Fruit fly (Drosophila melanogaster): ENCODE data around the gene CG4884.

CG4884 gene

dm6 chr3R:27948421-27948906 is 10.6 kb downstream of the CG4884 start, which contains the start of gene Gp93:
Gp93 (plus strand) TSS chr3R:27948711.
- peak; percentile 74; the same call in 2 of the 3 replicates for TF ChIP-seq zfh1 (GFP tag; IDR thresholded peaks at IDR 0.05)
- peak; percentile 76 for TF ChIP-seq Xrp1 (GFP tag; IDR thresholded peaks at IDR 0.05)
- no peak for TF ChIP-seq da (GFP tag; optimal IDR thresholded peaks at IDR 0.05)
- TF ChIP-seq CG4707 (GFP tag; optimal IDR thresholded peaks at IDR 0.05): no peak
- no peak; the same call in 2 of the 3 replicates for TF ChIP-seq HLH4C (GFP tag; IDR thresholded peaks at IDR 0.05; ENCODE audit: partially characterized antibody)
- TF ChIP-seq wdn (GFP tag; IDR thresholded peaks at IDR 0.05): 0 out of 2 replicates have a peak, but pooled peaks have one; percentile 5
- TF ChIP-seq Eip74EF (GFP tag; optimal IDR thresholded peaks at IDR 0.05): no peak
- no peak for TF ChIP-seq CG6854 (GFP tag; optimal IDR thresholded peaks at IDR 0.05)
- no peak for TF ChIP-seq psq (GFP tag; optimal IDR thresholded peaks at IDR 0.05)
- no peak for TF ChIP-seq CG17912 (GFP tag; optimal IDR thresholded peaks at IDR 0.05)
- peak; percentile 48 for TF ChIP-seq CG3281 (GFP tag; optimal IDR thresholded peaks at IDR 0.05)
- TF ChIP-seq CG30403 (GFP tag; optimal IDR thresholded peaks at IDR 0.05): peak; percentile 70
- TF ChIP-seq nmo (GFP tag; optimal IDR thresholded peaks at IDR 0.05): peak; percentile 57
- TF ChIP-seq CG5953 (GFP tag; IDR thresholded peaks at IDR 0.05): no peak
- peak; percentile 59 for TF ChIP-seq phol (tag; optimal IDR thresholded peaks at IDR 0.05)
- no peak for TF ChIP-seq CG3995 (GFP tag; optimal IDR thresholded peaks at IDR 0.05)
- TF ChIP-seq hkb (optimal IDR thresholded peaks at IDR 0.05): no peak
- TF ChIP-seq hkb (GFP tag; IDR thresholded peaks at IDR 0.05): no peak
- no peak for TF ChIP-seq CG8359 (GFP tag; optimal IDR thresholded peaks at IDR 0.05; ENCODE audit: borderline replicate concordance)
- peak; percentile 32; the same call in 1 of the 2 replicates for TF ChIP-seq esg (GFP tag; conservative IDR thresholded peaks at IDR 0.05)
- TF ChIP-seq scrt (GFP tag; optimal IDR thresholded peaks at IDR 0.05): no peak
- no peak for TF ChIP-seq CG10654 (GFP tag; optimal IDR thresholded peaks at IDR 0.05)
- TF ChIP-seq Atf3 (GFP tag; optimal IDR thresholded peaks at IDR 0.05): peak; percentile 9
- peak in 1 of 3 experiments; percentile 62 for TF ChIP-seq lola (GFP tag; optimal IDR thresholded peaks at IDR 0.05)
- TF ChIP-seq CG12236 (GFP tag; optimal IDR thresholded peaks at IDR 0.05): no peak
- no peak for TF ChIP-seq wek (GFP tag; optimal IDR thresholded peaks at IDR 0.05)
- TF ChIP-seq CG14667 (GFP tag; IDR thresholded peaks at IDR 0.05): peak; percentile 57
- TF ChIP-seq kni (GFP tag; optimal IDR thresholded peaks at IDR 0.05): no peak
- TF ChIP-seq H2.0 (GFP tag; IDR thresholded peaks at IDR 0.05): peak; percentile 55; the same call in 1 of the 2 replicates
- peak; percentile 26 for TF ChIP-seq ATbp (GFP tag; optimal IDR thresholded peaks at IDR 0.05)
- no peak; the same call in 1 of the 2 replicates for TF ChIP-seq CG4360 (GFP tag; IDR thresholded peaks at IDR 0.05)
- TF ChIP-seq CG4328 (GFP tag; optimal IDR thresholded peaks at IDR 0.05): peak; percentile 45
- no peak for TF ChIP-seq p53 (GFP tag; optimal IDR thresholded peaks at IDR 0.05)
- TF ChIP-seq Blimp-1 (GFP tag; optimal IDR thresholded peaks at IDR 0.05): no peak
- TF ChIP-seq sens-2 (GFP tag; IDR thresholded peaks at IDR 0.05): no peak; the same call in 1 of the 2 replicates
- TF ChIP-seq Abd-B (GFP tag; optimal IDR thresholded peaks at IDR 0.05): peak; percentile 61
- TF ChIP-seq Dad (GFP tag; optimal IDR thresholded peaks at IDR 0.05): no peak
- peak; percentile 19; the same call in 1 of the 2 replicates for TF ChIP-seq Dref (GFP tag; IDR thresholded peaks at IDR 0.05)
- no peak for TF ChIP-seq CG3407 (GFP tag; optimal IDR thresholded peaks at IDR 0.05)
- no peak for TF ChIP-seq Hmx (GFP tag; optimal IDR thresholded peaks at IDR 0.05)
- TF ChIP-seq CG4424 (GFP tag; optimal IDR thresholded peaks at IDR 0.05): peak; percentile 50
- TF ChIP-seq CHES-1-like (GFP tag; optimal IDR thresholded peaks at IDR 0.05): peak; percentile 55
- TF ChIP-seq dysf (GFP tag; IDR thresholded peaks at IDR 0.05): peak; percentile 72
- peak; percentile 35 for TF ChIP-seq CG1603 (tag; optimal IDR thresholded peaks at IDR 0.05)
- TF ChIP-seq CG2116 (GFP tag; optimal IDR thresholded peaks at IDR 0.05): peak; percentile 54
- peak; percentile 62 for TF ChIP-seq CG9215 (GFP tag; IDR thresholded peaks at IDR 0.05)
- TF ChIP-seq CG34376 (GFP tag; optimal IDR thresholded peaks at IDR 0.05): peak; percentile 70
- TF ChIP-seq CoRest (tag; optimal IDR thresholded peaks at IDR 0.05): peak; percentile 74
- no peak for TF ChIP-seq usp (GFP tag; optimal IDR thresholded peaks at IDR 0.05)
- no peak for TF ChIP-seq D19B (GFP tag; optimal IDR thresholded peaks at IDR 0.05)
